Worm (Caenorhabditis elegans) whole organism, dauer: ENCODE measurements around the gene F58A3.3.

Source experiments
- unc-62 ChIP-seq: sonication (generic microtip); optimal IDR thresholded peaks from 2 replicates; lab custom pipeline; 2017; ENCODE audit warnings: missing biosample characterization, missing genetic modification reagents, missing genetic modification characterization

Gene F58A3.3

DNA sequence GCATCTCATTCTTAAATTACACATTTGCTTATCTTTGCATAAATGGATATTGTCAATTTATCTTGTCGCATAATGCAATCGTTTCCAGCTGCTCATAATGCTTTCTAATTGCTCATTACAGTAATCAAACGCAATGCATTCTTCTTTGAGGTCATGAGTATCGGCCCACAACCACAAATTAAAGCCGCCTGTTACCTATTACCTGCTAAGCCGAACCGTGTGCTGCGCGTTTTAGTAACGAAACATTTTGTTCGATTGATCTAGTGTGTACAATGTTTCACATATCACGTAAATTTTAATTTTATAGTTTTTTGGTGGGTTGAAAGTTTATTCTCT, 21.5 kb downstream of the F58A3.3 start:
- no peak for TF ChIP-seq unc-62 (GFP tag; lab: Kevin White, UChicago)

DNA sequence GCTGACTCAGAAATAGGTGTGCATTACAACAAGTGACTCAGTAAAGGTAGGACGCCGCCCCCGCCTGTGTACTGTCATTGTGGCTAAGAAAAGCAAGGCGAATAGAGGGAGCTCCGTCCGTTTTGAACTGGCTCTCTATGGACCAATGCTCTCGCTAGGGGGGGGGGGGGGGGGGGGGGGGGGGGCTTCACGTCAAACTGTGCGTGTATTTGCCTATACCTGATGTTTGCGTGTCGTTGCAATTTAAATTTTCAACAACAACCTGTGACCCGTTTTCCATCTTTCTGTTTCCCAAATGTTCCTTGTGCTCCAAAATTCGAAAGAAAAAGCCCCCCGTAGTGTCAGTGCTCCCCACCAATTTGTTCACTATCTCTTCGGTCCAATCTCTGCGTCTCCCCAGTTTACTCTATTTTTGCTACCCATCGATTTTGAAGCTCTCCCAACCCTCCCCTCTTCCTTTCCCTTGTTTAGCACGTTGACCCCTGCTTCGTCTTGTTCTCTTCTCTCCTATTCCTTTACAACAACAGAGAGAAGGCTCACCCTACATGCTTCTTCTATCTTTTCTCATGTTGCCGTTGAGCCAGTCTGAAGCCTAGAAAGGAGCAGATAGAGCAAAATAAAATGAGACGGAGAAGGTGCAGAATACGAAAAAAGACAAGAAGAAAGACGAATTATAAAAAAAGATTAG, 22.1 kb downstream of the F58A3.3 start:
- no peak for TF ChIP-seq unc-62 (GFP tag; lab: Kevin White, UChicago)

DNA sequence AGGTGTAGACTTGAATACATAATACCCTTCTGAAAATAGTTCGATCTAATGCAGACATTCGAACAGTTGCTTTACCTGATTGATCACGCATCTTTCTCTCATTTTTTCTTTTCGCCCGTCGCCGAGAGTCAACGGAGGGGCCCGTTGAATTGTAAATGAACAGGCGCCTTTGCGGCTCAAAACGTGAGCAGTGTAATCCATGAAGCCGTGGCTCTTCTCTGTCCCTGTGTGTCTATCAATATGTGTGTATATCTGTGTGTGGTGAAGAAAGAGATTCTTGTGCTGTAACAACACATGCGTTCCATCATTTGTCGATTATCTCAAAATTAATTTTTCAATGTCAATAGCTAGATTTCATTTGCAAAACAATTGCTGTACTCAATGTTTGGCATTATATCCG, 23.1 kb downstream of the F58A3.3 start:
- no peak for TF ChIP-seq unc-62 (GFP tag; lab: Kevin White, UChicago)

DNA sequence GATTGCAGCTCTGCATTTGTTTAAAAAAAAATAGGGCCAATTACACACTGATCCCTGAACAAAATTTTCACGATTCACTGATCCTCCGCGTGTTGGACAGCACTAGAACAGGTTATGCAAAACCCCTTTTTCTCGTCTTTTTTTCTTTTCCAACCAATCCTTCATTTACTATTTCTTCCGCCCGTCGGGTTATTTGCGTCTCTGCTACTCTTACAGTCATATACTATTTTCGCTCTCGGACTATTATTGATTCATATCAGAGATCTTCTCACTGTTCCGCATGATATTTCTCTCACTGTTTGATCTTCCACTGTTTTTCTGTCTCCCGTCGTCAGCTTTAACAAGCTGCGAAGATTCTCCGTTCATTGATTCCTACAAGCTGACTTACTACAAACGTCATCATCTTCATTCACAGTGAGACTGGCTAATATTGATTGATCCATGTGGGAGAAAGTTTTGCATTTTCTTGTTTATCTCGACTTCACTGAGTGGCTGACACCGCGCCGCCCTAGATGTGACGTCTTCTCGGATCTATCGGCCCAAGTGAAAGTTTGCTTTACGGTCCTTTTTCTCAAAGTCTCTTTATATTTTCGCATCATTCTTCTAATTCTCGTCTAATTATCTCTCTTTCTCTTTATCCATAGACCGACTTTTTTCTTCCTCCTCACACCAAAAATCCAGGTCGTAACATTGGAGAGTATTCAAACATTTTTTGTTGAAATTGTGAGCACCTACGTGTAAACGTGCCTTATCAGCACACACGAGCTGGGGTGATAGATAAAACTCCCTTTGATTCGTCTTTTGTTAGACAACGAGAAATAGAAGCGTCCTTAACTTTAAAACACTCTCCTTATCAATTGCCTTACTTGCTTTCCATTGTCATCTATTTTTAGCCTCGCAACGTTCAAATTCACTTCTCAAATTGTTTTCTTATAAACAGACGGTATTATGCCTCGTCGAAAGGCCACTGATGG, 24.0 kb downstream of the F58A3.3 start:
- TF ChIP-seq unc-62 (GFP tag; lab: Kevin White, UChicago) = no peak

DNA sequence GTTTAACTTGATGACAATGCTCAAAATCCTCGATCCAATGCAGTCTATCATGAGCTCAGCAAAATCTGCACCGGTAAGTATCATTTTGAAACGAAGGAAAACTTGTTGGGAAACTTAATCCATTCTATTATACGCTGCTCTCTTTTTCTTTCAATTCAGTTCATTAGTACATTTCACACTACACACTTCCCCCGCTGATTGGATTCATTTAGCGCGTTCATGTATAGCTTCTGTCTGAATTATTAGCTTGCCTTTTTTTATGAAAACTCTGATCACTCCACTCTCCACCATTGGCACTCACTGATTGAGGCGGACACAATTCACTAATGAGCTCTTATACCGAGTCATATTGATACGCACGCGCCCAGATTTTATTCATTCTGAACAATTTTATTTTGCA, 25.8 kb downstream of the F58A3.3 start:
- no peak for TF ChIP-seq unc-62 (GFP tag; lab: Kevin White, UChicago)

DNA sequence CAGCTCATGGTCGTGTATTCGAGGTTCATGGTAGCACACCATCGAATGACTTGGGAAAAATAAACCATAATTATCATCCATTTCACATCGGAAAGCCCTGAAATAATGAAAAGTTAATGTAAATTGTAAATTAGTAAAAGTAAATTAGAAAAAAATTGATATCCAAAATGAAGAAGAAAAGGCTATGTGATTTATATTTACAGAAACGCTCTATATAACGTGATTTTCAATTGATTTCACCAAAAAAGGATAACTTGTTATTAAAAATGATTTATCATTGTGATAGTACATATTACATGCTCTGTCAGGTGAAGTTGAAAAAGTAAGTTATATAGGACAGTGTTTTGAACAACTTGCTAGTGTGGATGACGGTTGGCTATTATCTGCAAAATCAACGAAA, 30.3 kb downstream of the F58A3.3 start, which contains the start of gene C09F12.3:
TSS of gene C09F12.3 (minus strand) at position 101 of the 400 bp plus-strand sequence.
- TF ChIP-seq unc-62 (GFP tag; lab: Kevin White, UChicago) = no peak

DNA sequence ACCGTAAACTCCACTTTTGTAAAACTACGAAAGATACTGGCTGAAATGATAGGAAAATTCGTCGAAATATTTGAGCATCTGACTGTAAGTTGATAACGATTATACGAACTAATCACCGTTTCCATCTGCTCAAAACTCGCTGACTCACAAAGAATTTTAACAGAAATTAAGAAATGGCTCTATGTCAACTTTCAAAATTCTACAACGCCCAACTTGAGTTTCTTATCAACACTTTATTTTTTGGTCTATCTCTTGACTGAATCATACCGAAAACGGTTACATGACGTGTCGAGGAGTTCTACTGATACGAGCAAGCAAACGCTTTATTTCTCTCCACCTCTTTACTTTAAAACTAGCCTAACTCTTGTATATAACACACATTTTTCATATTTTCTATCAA, 34.7 kb downstream of the F58A3.3 start, which contains the start of gene clc-1:
TSS of gene clc-1 (plus strand) at position 264 of the 400 bp plus-strand sequence.
- no peak for TF ChIP-seq unc-62 (GFP tag; lab: Kevin White, UChicago)

DNA sequence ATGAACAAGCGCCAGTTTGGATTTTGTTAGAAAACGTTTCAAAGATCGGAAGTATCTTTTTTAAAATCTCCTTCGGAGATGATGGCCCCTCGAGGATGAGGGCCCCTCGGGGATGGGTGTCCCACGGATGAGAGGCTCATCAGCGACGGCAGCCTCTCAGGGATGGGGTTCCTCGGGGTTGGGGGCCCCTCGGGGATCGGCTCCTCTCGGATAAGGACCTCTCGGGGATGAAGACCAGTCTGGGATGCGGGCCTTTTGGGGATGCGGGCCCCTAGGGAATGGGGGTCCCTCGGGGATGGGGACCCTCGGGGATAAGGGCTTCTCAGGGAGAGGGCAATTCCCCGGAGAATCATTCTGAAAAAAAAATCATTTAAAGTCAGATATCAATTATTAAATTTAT, 37.9 kb downstream of the F58A3.3 start:
- no peak for TF ChIP-seq unc-62 (GFP tag; lab: Kevin White, UChicago)

DNA sequence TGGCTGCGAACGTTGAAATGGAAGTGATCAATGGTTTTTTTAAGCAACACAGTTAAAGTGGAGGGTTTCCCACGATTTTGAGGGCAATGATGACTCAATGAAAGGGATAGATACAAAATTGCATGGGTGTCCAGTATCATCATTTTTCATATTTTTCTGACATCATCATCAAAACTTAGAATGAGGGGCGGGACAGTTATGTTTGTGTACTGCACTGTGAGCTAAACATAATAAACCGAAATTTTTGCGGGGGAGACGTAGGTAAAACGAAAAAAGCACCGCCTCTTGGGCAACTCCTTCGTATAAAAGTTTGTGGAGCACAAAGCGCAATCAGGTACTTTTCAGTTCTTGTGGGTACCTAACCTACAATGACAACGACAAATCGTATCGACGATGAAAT, 41.2 kb downstream of the F58A3.3 start, which contains the start of gene C09F12.2:
TSS of gene C09F12.2 (plus strand) at position 301 of the 400 bp plus-strand sequence.
- TF ChIP-seq unc-62 (GFP tag; lab: Kevin White, UChicago) = no peak

DNA sequence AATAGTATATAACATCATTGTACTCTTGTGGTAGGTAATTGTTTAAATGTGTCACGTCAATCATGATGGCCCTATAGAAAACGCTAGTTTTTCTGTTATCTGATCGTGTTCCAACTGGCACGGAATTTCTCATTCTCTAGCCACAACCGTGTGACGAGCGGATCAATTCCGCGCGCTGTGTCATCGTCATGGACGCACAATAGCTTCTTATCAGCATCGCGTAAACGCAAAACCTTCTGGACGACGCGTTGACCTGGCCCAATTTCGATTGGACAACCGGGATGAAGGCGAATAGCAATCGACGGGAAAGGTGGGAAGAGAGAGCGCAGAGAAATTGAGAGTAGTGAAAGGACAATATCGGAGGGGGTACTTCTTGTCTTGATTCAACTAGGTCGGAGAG, 44.6 kb downstream of the F58A3.3 start, which contains the start of gene lpr-3:
TSS of gene lpr-3 (plus strand) at position 374 of the 400 bp plus-strand sequence.
- TF ChIP-seq unc-62 (GFP tag; lab: Kevin White, UChicago) = no peak

DNA sequence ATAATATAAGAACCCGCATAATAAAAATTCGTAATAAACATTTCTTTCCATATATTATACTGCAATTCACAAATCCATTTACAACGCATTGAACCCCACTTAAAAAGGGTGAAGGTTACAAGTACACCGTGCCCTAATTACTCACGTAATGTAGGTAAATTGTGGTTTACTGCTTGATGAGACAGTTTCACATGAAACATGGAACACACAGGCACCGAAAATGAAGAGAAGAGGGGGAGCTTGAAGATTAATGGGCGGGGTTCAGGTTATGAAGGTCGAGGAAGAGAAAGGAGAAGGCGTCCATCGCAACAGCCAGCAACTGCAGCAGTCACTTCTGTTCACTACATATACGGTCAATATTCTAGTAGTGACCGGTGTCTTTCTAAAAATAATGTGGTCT, 47.3 kb downstream of the F58A3.3 start, which contains the start of gene lpr-6:
TSS of gene lpr-6 (plus strand) at position 251 of the 400 bp plus-strand sequence.
- TF ChIP-seq unc-62 (GFP tag; lab: Kevin White, UChicago) = no peak

DNA sequence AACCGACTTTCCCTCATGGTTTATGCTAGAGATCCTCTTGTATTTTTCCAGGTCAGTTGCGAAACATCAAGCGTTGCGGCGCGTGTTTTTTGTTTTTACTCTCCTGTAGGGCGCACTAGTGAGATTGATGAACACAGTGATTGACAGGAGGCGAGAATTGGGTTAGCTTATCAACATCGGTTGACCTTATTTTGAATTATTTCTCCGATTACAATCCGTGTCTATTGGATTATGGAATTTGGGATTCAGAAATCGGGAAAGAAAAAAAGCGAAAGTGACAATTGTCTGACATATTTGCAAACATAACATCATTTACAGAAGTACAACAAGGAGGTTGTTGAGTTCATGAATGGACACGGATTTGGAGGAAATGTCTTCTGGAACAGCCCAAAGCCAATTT, 48.5 kb downstream of the F58A3.3 start:
- no peak for TF ChIP-seq unc-62 (GFP tag; lab: Kevin White, UChicago)

DNA sequence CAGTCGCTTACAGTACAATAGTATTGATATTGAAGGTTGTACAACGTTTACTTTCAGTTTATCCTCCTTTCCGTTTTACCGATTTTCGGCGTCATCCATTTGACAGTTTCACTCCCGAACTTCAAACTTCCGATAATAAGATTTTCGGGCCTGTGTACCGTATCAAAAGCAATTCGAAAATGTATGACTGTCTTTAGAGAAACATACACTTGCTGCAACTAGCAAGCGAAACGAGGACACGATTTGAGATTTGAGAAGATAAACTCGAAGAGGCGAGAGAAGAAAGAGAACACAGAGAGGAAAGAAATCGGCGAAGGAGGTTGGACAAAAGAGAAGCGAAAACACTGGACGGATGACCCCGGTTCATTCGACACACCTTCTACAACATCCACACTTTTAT, 49.5 kb downstream of the F58A3.3 start, which contains the start of gene lpr-5:
TSS of gene lpr-5 (plus strand) at position 220 of the 400 bp plus-strand sequence.
- TF ChIP-seq unc-62 (GFP tag; lab: Kevin White, UChicago) = no peak
